In the genomic region with DNA sequence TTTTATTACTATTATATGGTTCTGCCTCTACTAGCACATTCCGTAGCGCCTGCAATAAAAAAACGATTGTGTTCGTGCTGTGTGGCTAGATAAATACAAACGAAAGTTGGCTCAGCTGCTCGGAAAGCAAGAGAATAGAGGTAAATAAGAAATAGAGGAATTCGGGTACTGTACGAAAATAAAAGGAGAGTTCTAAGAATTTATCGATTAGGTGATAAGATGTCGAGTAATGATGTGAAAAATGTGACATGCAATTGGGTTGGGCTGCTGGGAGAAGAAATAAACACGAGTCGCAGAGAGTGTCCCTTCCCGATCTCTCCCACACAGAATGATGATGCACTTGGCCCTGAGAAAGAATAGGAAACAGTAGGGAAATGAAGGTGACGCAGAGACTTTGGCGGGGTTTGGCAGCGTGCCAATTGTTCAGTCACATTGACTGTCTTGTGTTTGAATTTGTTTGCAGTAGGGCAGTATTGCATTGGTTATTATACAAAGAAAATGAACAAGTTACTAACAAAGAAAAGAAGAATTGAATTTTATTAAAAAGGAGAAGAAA, we compare ENCODE assay signal across 2 worm cellular contexts.
TF ChIP-seq lines count a peak whose summit lies in the region.

Gene cdc-14, minus strand, starts transcription at position 51 of the 556 bp plus-strand sequence.

TF ChIP-seq in whole organism, L1 larva, 84 proteins besides CTCF, POLR2A, EP300 and RAD21 (continued from another document):
- no peak for TF ChIP-seq hlh-17 (GFP tag; optimal IDR thresholded peaks at IDR 0.05; lab: Kevin White, UChicago; ENCODE audit: borderline replicate concordance)
- no peak for TF ChIP-seq hlh-4 (tag; optimal IDR thresholded peaks at IDR 0.05; lab: Kevin White, UChicago)
- TF ChIP-seq ces-1 (GFP tag; optimal IDR thresholded peaks at IDR 0.05; lab: Kevin White, UChicago): no peak
- peak; percentile 77 to 80 for TF ChIP-seq lsy-2 (tag; optimal IDR thresholded peaks at IDR 0.05; lab: Kevin White, UChicago)
- TF ChIP-seq nhr-85 (tag; lab: Kevin White, UChicago): peak; percentile 90
- TF ChIP-seq dpl-1 (GFP tag; optimal IDR thresholded peaks at IDR 0.05; lab: Kevin White, UChicago): peak; percentile 72 to 81 (median 77)
- TF ChIP-seq zag-1 (tag; optimal IDR thresholded peaks at IDR 0.05; lab: Kevin White, UChicago): no peak
- TF ChIP-seq sox-4 (tag; optimal IDR thresholded peaks at IDR 0.05; lab: Kevin White, UChicago): no peak
- peak; percentile 63 for TF ChIP-seq skn-1 (tag; optimal IDR thresholded peaks at IDR 0.05; lab: Kevin White, UChicago)
- peak; percentile 92 for TF ChIP-seq snu-23 (GFP tag; optimal IDR thresholded peaks at IDR 0.05; lab: Kevin White, UChicago)
- TF ChIP-seq nhr-19 (GFP tag; conservative IDR thresholded peaks at IDR 0.05; lab: Robert Waterston, UW): peak; percentile 76
- peak; percentile 61 for TF ChIP-seq nhr-47 (tag; optimal IDR thresholded peaks at IDR 0.05; lab: Kevin White, UChicago)
- no peak for TF ChIP-seq C04F5.9 (tag; optimal IDR thresholded peaks at IDR 0.05; lab: Kevin White, UChicago)
- TF ChIP-seq nhr-90 (tag; optimal IDR thresholded peaks at IDR 0.05; lab: Kevin White, UChicago; ENCODE audit: poor library complexity): peak; percentile 64
- TF ChIP-seq pax-3 (tag; optimal IDR thresholded peaks at IDR 0.05; lab: Kevin White, UChicago): no peak

TF ChIP-seq in whole organism, young adult, 124 proteins besides CTCF, POLR2A, EP300 and RAD21 (continued from another document):
- TF ChIP-seq dpff-1 (tag; optimal IDR thresholded peaks at IDR 0.05; lab: Kevin White, UChicago) (no peak), attf-5 (GFP tag; optimal IDR thresholded peaks at IDR 0.05; lab: Kevin White, UChicago) (peak; percentile 90), aptf-3 (GFP tag; IDR thresholded peaks at IDR 0.05; lab: Robert Waterston, UW) (no peak), ceh-91 (GFP tag; IDR thresholded peaks at IDR 0.05; lab: Robert Waterston, UW) (no peak), snpc-1.3 (tag; optimal IDR thresholded peaks at IDR 0.05; lab: Kevin White, UChicago; ENCODE audit: insufficient read depth) (no peak), ztf-22 (GFP tag; optimal IDR thresholded peaks at IDR 0.05; lab: Kevin White, UChicago) (no peak), lsy-27 (tag; optimal IDR thresholded peaks at IDR 0.05; lab: Kevin White, UChicago; ENCODE audit: borderline replicate concordance, insufficient read depth) (no peak)
